Fruit fly (Drosophila melanogaster) whole organism, embryonic: ENCODE data around the gene CG9626.
A peak's percentile ranks its signal among the peaks of the same experiment; 100 is the strongest.

Experiments
- Adf1 ChIP-seq: fragments of 200-800 bp; sonication (Bioruptor generic); IDR thresholded peaks from 2 replicates; pipeline ENCODE4 v1.3.6; 2022; ENCODE audit warnings: missing biosample characterization, missing genetic modification characterization
- Asciz ChIP-seq: fragments of 200-800 bp; sonication (Bioruptor generic); optimal IDR thresholded peaks from 2 replicates; lab custom pipeline; 2017; ENCODE audit warnings: missing biosample characterization, mild to moderate bottlenecking, missing genetic modification characterization, missing genetic modification reagents
- Atf6 ChIP-seq: fragments of 200-800 bp; sonication (Bioruptor generic); IDR thresholded peaks from 2 replicates; pipeline ENCODE4 v1.3.6; 2022; ENCODE audit warnings: missing biosample characterization, missing genetic modification characterization
- CG10209 ChIP-seq: fragments of 200-800 bp; sonication (Bioruptor generic); optimal IDR thresholded peaks from 3 replicates; lab custom pipeline; 2017; ENCODE audit warnings: missing biosample characterization, mild to moderate bottlenecking, missing genetic modification characterization, missing genetic modification reagents
- CG10979 ChIP-seq: fragments of 200-800 bp; sonication (Bioruptor generic); optimal IDR thresholded peaks from 2 replicates; lab custom pipeline; 2018; ENCODE audit warnings: missing biosample characterization, mild to moderate bottlenecking, missing genetic modification characterization, moderate library complexity
- CG11456 ChIP-seq: fragments of 200-800 bp; sonication (Bioruptor generic); IDR thresholded peaks from 3 replicates; pipeline ENCODE4 v1.3.6; 2022; ENCODE audit warnings: missing biosample characterization, missing genetic modification characterization
- CG12104 ChIP-seq: fragments of 200-800 bp; sonication (Bioruptor generic); optimal IDR thresholded peaks from 3 replicates; lab custom pipeline; 2016; ENCODE audit warnings: missing biosample characterization, missing genetic modification characterization
- CG12236 ChIP-seq: fragments of 200-800 bp; sonication (Bioruptor generic); optimal IDR thresholded peaks from 2 replicates; lab custom pipeline; 2016; ENCODE audit warnings: missing biosample characterization, missing genetic modification characterization
- CG13424 ChIP-seq: fragments of 200-800 bp; sonication (Bioruptor generic); optimal IDR thresholded peaks from 2 replicates; lab custom pipeline; 2019; ENCODE audit warnings: missing biosample characterization, mild to moderate bottlenecking, missing genetic modification characterization, moderate library complexity
- CG14441 ChIP-seq: fragments of 200-800 bp; sonication (Bioruptor generic); IDR thresholded peaks from 2 replicates; pipeline ENCODE4 v1.3.6; 2022; ENCODE audit warnings: missing biosample characterization, missing genetic modification characterization
- CG16815 ChIP-seq: fragments of 200-800 bp; sonication (Bioruptor generic); optimal IDR thresholded peaks from 3 replicates; lab custom pipeline; 2017; ENCODE audit warnings: missing biosample characterization, mild to moderate bottlenecking, missing genetic modification characterization
- CG2202 ChIP-seq: fragments of 200-800 bp; sonication (Bioruptor generic); optimal IDR thresholded peaks from 2 replicates; lab custom pipeline; 2018; ENCODE audit warnings: missing biosample characterization, mild to moderate bottlenecking, missing genetic modification characterization
- CG30403 ChIP-seq: fragments of 200-800 bp; sonication (Bioruptor generic); optimal IDR thresholded peaks from 3 replicates; lab custom pipeline; 2016; ENCODE audit warnings: missing biosample characterization, missing genetic modification characterization
- CG30431 ChIP-seq: fragments of 200-800 bp; sonication (Bioruptor generic); optimal IDR thresholded peaks from 2 replicates; lab custom pipeline; 2017; ENCODE audit warnings: missing biosample characterization, missing genetic modification characterization
- CG3407 ChIP-seq: fragments of 200-800 bp; sonication (Bioruptor generic); optimal IDR thresholded peaks from 2 replicates; lab custom pipeline; 2018; ENCODE audit warnings: missing biosample characterization, mild to moderate bottlenecking, missing genetic modification characterization
- CG34376 ChIP-seq: fragments of 200-800 bp; sonication (Bioruptor generic); optimal IDR thresholded peaks from 2 replicates; lab custom pipeline; 2018; ENCODE audit warnings: missing biosample characterization, mild to moderate bottlenecking, missing genetic modification characterization
- CG42726 ChIP-seq: fragments of 200-800 bp; sonication (Bioruptor generic); IDR thresholded peaks from 2 replicates; pipeline ENCODE4 v1.3.6; 2022; ENCODE audit warnings: missing biosample characterization, missing genetic modification characterization; ENCODE audit not compliant: partially characterized antibody
- CG4282 ChIP-seq: fragments of 200-800 bp; sonication (Bioruptor generic); optimal IDR thresholded peaks from 2 replicates; lab custom pipeline; 2016; ENCODE audit warnings: missing biosample characterization, missing genetic modification characterization
- CG4820 ChIP-seq: fragments of 200-800 bp; sonication (Bioruptor generic); optimal IDR thresholded peaks from 3 replicates; lab custom pipeline; 2016; ENCODE audit warnings: missing biosample characterization, missing genetic modification characterization
- CG5180 ChIP-seq: fragments of 200-800 bp; sonication (Bioruptor generic); optimal IDR thresholded peaks from 3 replicates; lab custom pipeline; 2017; ENCODE audit warnings: missing biosample characterization, missing genetic modification characterization, mild to moderate bottlenecking, moderate library complexity, missing genetic modification reagents
- CG5245 ChIP-seq: fragments of 200-800 bp; sonication (Bioruptor generic); optimal IDR thresholded peaks from 3 replicates; lab custom pipeline; 2016; ENCODE audit warnings: missing biosample characterization, missing genetic modification characterization
- CG6654 ChIP-seq: fragments of 200-800 bp; sonication (Bioruptor generic); optimal IDR thresholded peaks from 2 replicates; lab custom pipeline; 2017; ENCODE audit warnings: missing biosample characterization, mild to moderate bottlenecking, missing genetic modification characterization
- CG8089 ChIP-seq: fragments of 200-800 bp; sonication (Bioruptor generic); optimal IDR thresholded peaks from 3 replicates; lab custom pipeline; 2016; ENCODE audit warnings: missing biosample characterization, missing genetic modification characterization
- CG8281 ChIP-seq: fragments of 200-800 bp; sonication (Bioruptor generic); optimal IDR thresholded peaks from 2 replicates; lab custom pipeline; 2018; ENCODE audit warnings: missing biosample characterization, mild to moderate bottlenecking, missing genetic modification characterization, moderate library complexity
- CG9876 ChIP-seq: fragments of 200-800 bp; sonication (Bioruptor generic); optimal IDR thresholded peaks from 2 replicates; lab custom pipeline; 2016; ENCODE audit warnings: missing biosample characterization, missing genetic modification characterization
- CG9932 ChIP-seq: fragments of 200-800 bp; sonication (Bioruptor generic); IDR thresholded peaks from 2 replicates; pipeline ENCODE4 v1.3.6; 2022; ENCODE audit warnings: missing biosample characterization, missing genetic modification characterization
- CoRest ChIP-seq: fragments of 200-800 bp; sonication (Bioruptor generic); optimal IDR thresholded peaks from 3 replicates; lab custom pipeline; 2018; ENCODE audit warnings: missing biosample characterization, mild to moderate bottlenecking, missing genetic modification characterization, moderate library complexity
- Doc2 ChIP-seq: fragments of 200-800 bp; sonication (Bioruptor generic); IDR thresholded peaks from 2 replicates; pipeline ENCODE4 v1.3.6; 2022; ENCODE audit warnings: missing biosample characterization, missing genetic modification characterization
- Doc3 ChIP-seq: fragments of 200-800 bp; sonication (Bioruptor generic); IDR thresholded peaks from 3 replicates; pipeline ENCODE4 v1.3.6; 2022; ENCODE audit warnings: missing biosample characterization, missing genetic modification characterization; ENCODE audit not compliant: partially characterized antibody
- Ets97D ChIP-seq: fragments of 200-800 bp; sonication (Bioruptor generic); optimal IDR thresholded peaks from 3 replicates; lab custom pipeline; 2016; ENCODE audit warnings: missing biosample characterization, missing genetic modification characterization
- Gug ChIP-seq: fragments of 200-800 bp; sonication (Bioruptor generic); IDR thresholded peaks from 4 replicates; pipeline ENCODE4 v1.3.6; 2022; ENCODE audit warnings: missing biosample characterization, missing genetic modification characterization
- HLHmδ ChIP-seq: fragments of 200-800 bp; sonication (Bioruptor generic); optimal IDR thresholded peaks from 2 replicates; lab custom pipeline; 2018; ENCODE audit warnings: missing biosample characterization, mild to moderate bottlenecking, missing genetic modification characterization, moderate library complexity
- Hand ChIP-seq: fragments of 200-800 bp; sonication (Bioruptor generic); optimal IDR thresholded peaks from 2 replicates; lab custom pipeline; 2017; ENCODE audit warnings: mild to moderate bottlenecking, missing biosample characterization, missing genetic modification reagents, missing genetic modification characterization
- HmgZ ChIP-seq: fragments of 200-800 bp; sonication (Bioruptor generic); optimal IDR thresholded peaks from 2 replicates; lab custom pipeline; 2018; ENCODE audit warnings: missing biosample characterization, mild to moderate bottlenecking, missing genetic modification characterization
- Hmr ChIP-seq: fragments of 200-800 bp; sonication (Bioruptor generic); optimal IDR thresholded peaks from 3 replicates; lab custom pipeline; 2017; ENCODE audit warnings: mild to moderate bottlenecking, missing biosample characterization, missing genetic modification reagents, missing genetic modification characterization
- Jarid2 ChIP-seq: fragments of 200-800 bp; sonication (Bioruptor generic); optimal IDR thresholded peaks from 3 replicates; lab custom pipeline; 2017; ENCODE audit warnings: mild to moderate bottlenecking, missing biosample characterization, missing genetic modification reagents, missing genetic modification characterization
- NC2β ChIP-seq: fragments of 200-800 bp; sonication (Bioruptor generic); optimal IDR thresholded peaks from 2 replicates; lab custom pipeline; 2016; ENCODE audit warnings: missing biosample characterization, missing genetic modification characterization
- NFAT ChIP-seq: fragments of 200-800 bp; sonication (Bioruptor generic); IDR thresholded peaks from 2 replicates; pipeline ENCODE4 v1.3.6; 2022; ENCODE audit warnings: missing biosample characterization, missing genetic modification characterization
- Spps ChIP-seq: fragments of 200-800 bp; sonication (Bioruptor generic); optimal IDR thresholded peaks from 2 replicates; lab custom pipeline; 2018; ENCODE audit warnings: missing biosample characterization, mild to moderate bottlenecking, missing genetic modification characterization
- chn ChIP-seq: fragments of 200-800 bp; sonication (Bioruptor generic); optimal IDR thresholded peaks from 2 replicates; lab custom pipeline; 2016; ENCODE audit warnings: missing biosample characterization, missing genetic modification characterization
- disco-r ChIP-seq: fragments of 200-800 bp; sonication (Bioruptor generic); optimal IDR thresholded peaks from 2 replicates; lab custom pipeline; 2016; ENCODE audit warnings: missing biosample characterization, missing genetic modification characterization
- en ChIP-seq: fragments of 200-800 bp; sonication (Bioruptor generic); optimal IDR thresholded peaks from 2 replicates; lab custom pipeline; 2016; ENCODE audit warnings: missing biosample characterization, missing genetic modification characterization
- ind ChIP-seq: fragments of 200-800 bp; sonication (Bioruptor generic); optimal IDR thresholded peaks from 3 replicates; lab custom pipeline; 2016; ENCODE audit warnings: missing biosample characterization, missing genetic modification characterization
- pnt ChIP-seq: fragments of 200-800 bp; sonication (Bioruptor generic); optimal IDR thresholded peaks from 3 replicates; lab custom pipeline; 2016; ENCODE audit warnings: missing biosample characterization, missing genetic modification characterization
- scrt ChIP-seq: fragments of 200-800 bp; sonication (Bioruptor generic); optimal IDR thresholded peaks from 2 replicates; lab custom pipeline; 2018; ENCODE audit warnings: missing biosample characterization, mild to moderate bottlenecking, missing genetic modification characterization, moderate library complexity
- sug ChIP-seq: fragments of 200-800 bp; optimal IDR thresholded peaks from 2 replicates; lab custom pipeline; 2019; ENCODE audit warnings: missing biosample characterization, mild to moderate bottlenecking, missing genetic modification characterization, moderate library complexity
- tio ChIP-seq: fragments of 200-800 bp; sonication (Bioruptor generic); optimal IDR thresholded peaks from 2 replicates; lab custom pipeline; 2017; ENCODE audit warnings: missing biosample characterization, missing genetic modification characterization, inconsistent platforms
- twi ChIP-seq: fragments of 200-800 bp; optimal IDR thresholded peaks from 2 replicates; lab custom pipeline; 2019; ENCODE audit warnings: missing biosample characterization, mild to moderate bottlenecking, missing genetic modification characterization, moderate library complexity
- vnd ChIP-seq: fragments of 200-800 bp; sonication (Bioruptor generic); IDR thresholded peaks from 3 replicates; pipeline ENCODE4 v1.3.6; 2022; ENCODE audit warnings: missing biosample characterization, missing genetic modification characterization; ENCODE audit not compliant: partially characterized antibody

The CG9626 gene

dm6 chr3R:8264302-8265080, 36.3 kb downstream of the CG9626 start, which contains the start of the genes RPA1 and Mcm2 (continued):
- TF ChIP-seq CG12236 (GFP tag; lab: Kevin White, UChicago) (no peak), CG6654 (GFP tag; lab: Kevin White, UChicago) (peak; percentile 40), CG11456 (GFP tag; lab: Robert Waterston, UW) (peak; percentile 91), NC2β (GFP tag; lab: Kevin White, UChicago) (no peak), CG42726 (0 out of 2 replicates have a peak, but pooled peaks have one; percentile 38), en (GFP tag; lab: Kevin White, UChicago) (no peak), Asciz (GFP tag; lab: Kevin White, UChicago) (no peak), chn (GFP tag; lab: Kevin White, UChicago) (peak; percentile 68), CG9876 (GFP tag; lab: Kevin White, UChicago) (peak; percentile 17), vnd (GFP tag; lab: Robert Waterston, UW) (no peak), CG2202 (peak; percentile 22), CG5245 (GFP tag; lab: Kevin White, UChicago) (peak; percentile 68), Adf1 (no peak; the same call in none of the 2 replicates), Doc2 (peak; percentile 34; the same call in 1 of the 2 replicates), Atf6 (peak; percentile 50; the same call in 1 of the 2 replicates), disco-r (peak; percentile 17), CoRest (peak; percentile 93), CG4820 (peak; percentile 74), Jarid2 (peak; percentile 20), CG4282 (GFP tag; lab: Kevin White, UChicago) (peak; percentile 40), CG5180 (GFP tag; lab: Kevin White, UChicago) (no peak), NFAT (peak; percentile 93), CG30403 (GFP tag; lab: Kevin White, UChicago) (peak; percentile 90), CG12104 (GFP tag; lab: Kevin White, UChicago) (peak; percentile 68), CG14441 (GFP tag; lab: Robert Waterston, UW) (peak; percentile 78), Hand (no peak), Ets97D (peak; percentile 24), tio (GFP tag; lab: Kevin White, UChicago) (peak; percentile 86), ind (GFP tag; lab: Kevin White, UChicago) (peak; percentile 87), Spps (tag; lab: Kevin White, UChicago) (peak; percentile 41), CG10979 (tag; lab: Kevin White, UChicago) (peak; percentile 66), twi (tag; lab: Kevin White, UChicago) (peak; percentile 72), sug (tag; lab: Kevin White, UChicago) (peak; percentile 82), HmgZ (tag; lab: Kevin White, UChicago) (peak; percentile 63), HLHmδ (peak; percentile 43), CG3407 (GFP tag; lab: Kevin White, UChicago) (peak; percentile 38), CG8281 (peak; percentile 50), Doc3 (GFP tag; lab: Robert Waterston, UW) (no peak), Gug (peak; percentile 93), CG30431 (peak; percentile 69), Hmr (GFP tag; lab: Kevin White, UChicago) (peak; percentile 80), scrt (GFP tag; lab: Kevin White, UChicago) (peak; percentile 55), CG34376 (no peak), CG16815 (GFP tag; lab: Kevin White, UChicago) (peak; percentile 89), CG9932 (GFP tag; lab: Robert Waterston, UW) (peak; percentile 93), pnt (GFP tag; lab: Kevin White, UChicago) (peak; percentile 45), CG13424 (tag; lab: Kevin White, UChicago) (peak; percentile 85), CG10209 (GFP tag; lab: Kevin White, UChicago) (peak; percentile 76), CG8089 (GFP tag; lab: Kevin White, UChicago) (no peak)
